Fruit fly (Drosophila melanogaster): Measurements from ENCODE around the gene Sf3a1.

dm6 chr3R:16954423-16954822 lies 47.7 kb downstream of the Sf3a1 start:
- TF ChIP-seq CG10366 (GFP tag; IDR thresholded peaks at IDR 0.05) (no peak), Max (GFP tag; optimal IDR thresholded peaks at IDR 0.05) (no peak), hth (optimal IDR thresholded peaks at IDR 0.05) (no peak), CG8281 (tag; optimal IDR thresholded peaks at IDR 0.05) (no peak), CrebB (tag; optimal IDR thresholded peaks at IDR 0.05) (no peak), ftz-f1 (GFP tag; optimal IDR thresholded peaks at IDR 0.05) (no peak), corto (GFP tag; optimal IDR thresholded peaks at IDR 0.05) (no peak), pan (optimal IDR thresholded peaks at IDR 0.05) (no peak), pan (GFP tag; optimal IDR thresholded peaks at IDR 0.05 in 1 of 2, IDR thresholded peaks at IDR 0.05 in 1 of 2) (no peak)
